Worm (Caenorhabditis elegans) whole organism, L2 larva: Measurements from ENCODE around the gene K05F6.12.

Experiments
- aly-2 ChIP-seq: fragments of 150-350 bp; optimal IDR thresholded peaks from 2 replicates; lab custom pipeline; 2014; ENCODE audit warnings: missing biosample characterization, missing genetic modification characterization
- egl-27 ChIP-seq: sonication (generic microtip); optimal IDR thresholded peaks from 3 replicates; lab custom pipeline; 2017; ENCODE audit warnings: missing biosample characterization, missing genetic modification reagents, missing genetic modification characterization
- elt-3 ChIP-seq: sonication (generic microtip); optimal IDR thresholded peaks from 2 replicates; lab custom pipeline; 2017; ENCODE audit warnings: missing biosample characterization, missing genetic modification characterization
- mdl-1 ChIP-seq, 2 experiments: fragments of 150-350 bp in 1 of 2; sonication (generic microtip) in 1 of 2; optimal IDR thresholded peaks; 2 replicates each; lab custom pipeline; 2017; ENCODE audit warnings: missing biosample characterization in 2 of 2, missing genetic modification characterization in 2 of 2
- nhr-12 ChIP-seq: fragments of 150-350 bp; optimal IDR thresholded peaks from 2 replicates; lab custom pipeline; 2014; ENCODE audit warnings: missing biosample characterization, missing genetic modification characterization
- nhr-237 ChIP-seq: fragments of 150-350 bp; optimal IDR thresholded peaks from 2 replicates; lab custom pipeline; 2014; ENCODE audit warnings: missing biosample characterization, missing genetic modification characterization
- nhr-77 ChIP-seq: fragments of 150-350 bp; optimal IDR thresholded peaks from 2 replicates; lab custom pipeline; 2014; ENCODE audit warnings: missing biosample characterization, missing genetic modification characterization
- skn-1 ChIP-seq: sonication (generic microtip); optimal IDR thresholded peaks from 2 replicates; lab custom pipeline; 2017; ENCODE audit warnings: missing biosample characterization, missing genetic modification characterization
- unc-55 ChIP-seq: fragments of 150-350 bp; sonication (generic microtip); optimal IDR thresholded peaks from 3 replicates; lab custom pipeline; 2014; ENCODE audit warnings: missing biosample characterization, missing genetic modification reagents, missing genetic modification characterization

DNA sequence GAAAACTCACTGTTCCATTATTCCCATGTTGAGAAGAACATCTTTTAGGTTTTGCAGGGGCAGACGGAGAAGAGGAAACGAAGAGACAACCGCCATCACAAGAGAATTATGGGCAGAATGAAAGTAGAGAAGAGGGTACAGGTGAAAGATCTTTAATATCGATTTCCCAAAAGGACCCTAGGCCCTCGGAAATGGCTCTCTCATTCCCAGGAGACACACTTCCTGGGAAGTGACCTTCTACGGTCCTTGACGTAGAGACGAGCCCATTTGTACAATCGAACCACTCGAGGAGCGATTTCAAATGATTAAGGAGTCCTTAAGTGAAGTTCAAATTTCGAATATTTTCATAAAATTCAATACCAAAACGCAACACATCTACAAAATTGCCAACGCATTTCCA lies 25.3 kb downstream of the K05F6.12 start, which contains the start of gene fbxb-46:
- TF ChIP-seq aly-2 (tag; lab: Kevin White, UChicago) = no peak
- no peak for TF ChIP-seq nhr-12 (tag; lab: Kevin White, UChicago)
- TF ChIP-seq unc-55 (GFP tag; lab: Kevin White, UChicago) = no peak
- no peak for TF ChIP-seq mdl-1 (tag; optimal IDR thresholded peaks at IDR 0.05; lab: Kevin White, UChicago)
- TF ChIP-seq egl-27 = no peak
- TF ChIP-seq nhr-237 (tag; lab: Kevin White, UChicago) = no peak
- TF ChIP-seq elt-3 (tag; lab: Kevin White, UChicago) = no peak
- no peak for TF ChIP-seq skn-1 (tag; lab: Kevin White, UChicago)
- no peak for TF ChIP-seq nhr-77 (tag; lab: Kevin White, UChicago)
